Worm (Caenorhabditis elegans): Measurements from ENCODE around the gene Y42A5A.5.

DNA sequence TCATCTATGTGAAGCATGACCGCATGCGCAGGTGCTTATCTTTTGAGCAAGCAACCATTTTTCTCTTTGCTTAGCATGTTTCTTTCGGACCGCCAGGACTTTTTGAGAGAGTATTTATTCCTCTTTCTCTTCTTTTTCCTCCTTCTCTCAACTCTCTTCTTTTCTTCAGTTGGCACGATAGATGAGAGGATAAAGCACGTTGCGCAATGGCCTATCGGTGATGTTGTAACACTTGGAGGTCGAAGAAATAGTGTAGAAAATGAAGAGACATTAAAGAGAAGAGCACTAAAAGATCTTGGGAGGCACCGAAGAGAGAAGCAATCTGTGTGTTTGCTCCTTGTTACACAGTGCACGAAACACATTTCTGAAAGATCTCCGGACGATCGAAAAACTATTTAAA lies 25.9 kb downstream of the Y42A5A.5 start:
- TF ChIP-seq ztf-23 (GFP tag; IDR thresholded peaks at IDR 0.05): no peak
- no peak for TF ChIP-seq klf-2 (GFP tag; conservative IDR thresholded peaks at IDR 0.05)
- TF ChIP-seq flt-1 (GFP tag; IDR thresholded peaks at IDR 0.05): no peak
- TF ChIP-seq ztf-29 (GFP tag; IDR thresholded peaks at IDR 0.05): no peak
